Worm (Caenorhabditis elegans) whole organism, midembryonic: ENCODE measurements around the gene B0334.20.

Source experiments
- flt-1 ChIP-seq: fragments of 200-800 bp; sonication (Bioruptor generic); IDR thresholded peaks from 2 replicates; pipeline ENCODE4 v1.3.6; 2022; ENCODE audit warnings: missing genetic modification characterization, missing compliant biosample characterization
- med-1 ChIP-seq: sonication (generic microtip); optimal IDR thresholded peaks from 2 replicates; lab custom pipeline; 2017; ENCODE audit warnings: missing genetic modification characterization, mild to moderate bottlenecking, missing compliant biosample characterization, antibody characterized with exemption, missing genetic modification reagents; ENCODE audit not compliant: insufficient read depth
- ref-1 ChIP-seq: fragments of 200-800 bp; sonication (Bioruptor generic); conservative IDR thresholded peaks from 2 replicates; pipeline ENCODE4 v1.3.6; 2022; ENCODE audit warnings: missing genetic modification reagents, missing genetic modification characterization, missing compliant biosample characterization

ce11 chrII:11492843-11493242 is 7.4 kb downstream of the B0334.20 start, which contains the start of gene hacl-1:
- TF ChIP-seq med-1 (GFP tag; lab: Kevin White, UChicago) (no peak), flt-1 (GFP tag; lab: Robert Waterston, UW) (no peak), ref-1 (GFP tag; lab: Robert Waterston, UW) (no peak)
